Fruit fly (Drosophila melanogaster) whole organism, prepupa: ENCODE measurements around the gene santa-maria.
A peak's percentile ranks its signal among the peaks of the same experiment; 100 is the strongest.

ENCODE experiments used
- CG10631 ChIP-seq: fragments of 200-800 bp; sonication (Bioruptor generic); optimal IDR thresholded peaks from 2 replicates; lab custom pipeline; 2016; ENCODE audit warnings: missing biosample characterization, missing genetic modification characterization
- CG10669 ChIP-seq: fragments of 200-800 bp; sonication (Bioruptor generic); optimal IDR thresholded peaks from 3 replicates; lab custom pipeline; 2018; ENCODE audit warnings: missing biosample characterization, mild to moderate bottlenecking, missing genetic modification characterization, moderate library complexity
- CG11294 ChIP-seq: fragments of 200-800 bp; sonication (Bioruptor generic); IDR thresholded peaks from 2 replicates; pipeline ENCODE4 v1.3.6; 2022; ENCODE audit warnings: missing biosample characterization, missing genetic modification characterization
- CG15336 ChIP-seq: fragments of 200-800 bp; sonication (Bioruptor generic); IDR thresholded peaks from 2 replicates; pipeline ENCODE4 v1.3.6; 2022; ENCODE audit warnings: missing biosample characterization, missing genetic modification characterization
- CG3032 ChIP-seq: fragments of 200-800 bp; optimal IDR thresholded peaks from 2 replicates; lab custom pipeline; 2019; ENCODE audit warnings: missing biosample characterization, mild to moderate bottlenecking, missing genetic modification characterization, moderate library complexity
- CG31627 ChIP-seq: fragments of 200-800 bp; sonication (Bioruptor generic); optimal IDR thresholded peaks from 3 replicates; lab custom pipeline; 2016; ENCODE audit warnings: missing biosample characterization, missing genetic modification characterization
- CG32006 ChIP-seq: fragments of 200-800 bp; sonication (Bioruptor generic); optimal IDR thresholded peaks from 3 replicates; lab custom pipeline; 2017; ENCODE audit warnings: missing biosample characterization, mild to moderate bottlenecking, missing genetic modification characterization
- CG3919 ChIP-seq: fragments of 200-800 bp; sonication (Bioruptor generic); optimal IDR thresholded peaks from 3 replicates; lab custom pipeline; 2016; ENCODE audit warnings: missing biosample characterization, missing genetic modification characterization
- CG6163 ChIP-seq: fragments of 200-800 bp; sonication (Bioruptor generic); IDR thresholded peaks from 3 replicates; pipeline ENCODE4 v1.3.6; 2022; ENCODE audit warnings: missing biosample characterization, missing genetic modification characterization
- CG6276 ChIP-seq: fragments of 200-800 bp; sonication (Bioruptor generic); optimal IDR thresholded peaks from 2 replicates; lab custom pipeline; 2017; ENCODE audit warnings: missing biosample characterization, mild to moderate bottlenecking, missing genetic modification characterization
- CG6792 ChIP-seq: fragments of 200-800 bp; sonication (Bioruptor generic); optimal IDR thresholded peaks from 3 replicates; lab custom pipeline; 2016; ENCODE audit warnings: missing biosample characterization, missing genetic modification characterization
- CG7368 ChIP-seq: fragments of 200-800 bp; sonication (Bioruptor generic); optimal IDR thresholded peaks from 3 replicates; lab custom pipeline; 2016; ENCODE audit warnings: missing biosample characterization, missing genetic modification characterization
- CG8119 ChIP-seq: fragments of 200-800 bp; sonication (Bioruptor generic); IDR thresholded peaks from 3 replicates; pipeline ENCODE4 v1.3.6; 2022; ENCODE audit warnings: missing biosample characterization, missing genetic modification characterization
- CG9139 ChIP-seq: fragments of 200-800 bp; sonication (Bioruptor generic); optimal IDR thresholded peaks from 3 replicates; lab custom pipeline; 2017; ENCODE audit warnings: missing biosample characterization, mild to moderate bottlenecking, missing genetic modification characterization
- Eip75B ChIP-seq: fragments of 200-800 bp; sonication (Bioruptor generic); optimal IDR thresholded peaks from 3 replicates; lab custom pipeline; 2016; ENCODE audit warnings: missing biosample characterization, missing genetic modification characterization
- Eip78C ChIP-seq: fragments of 200-800 bp; sonication (Bioruptor generic); peaks from one replicate; lab custom pipeline; 2016; ENCODE audit warnings: missing biosample characterization, missing genetic modification characterization
- Ets21C ChIP-seq: fragments of 200-800 bp; sonication (Bioruptor generic); optimal IDR thresholded peaks from 3 replicates; lab custom pipeline; 2016; ENCODE audit warnings: missing biosample characterization, missing genetic modification characterization
- Ets96B ChIP-seq: fragments of 200-800 bp; optimal IDR thresholded peaks from 2 replicates; lab custom pipeline; 2019; ENCODE audit warnings: missing biosample characterization, mild to moderate bottlenecking, missing genetic modification characterization, moderate library complexity
- Hr4 ChIP-seq: fragments of 200-800 bp; sonication (Bioruptor generic); optimal IDR thresholded peaks from 3 replicates; lab custom pipeline; 2016; ENCODE audit warnings: missing biosample characterization, missing genetic modification characterization
- Lpt ChIP-seq: fragments of 200-800 bp; sonication (Bioruptor generic); optimal IDR thresholded peaks from 3 replicates; lab custom pipeline; 2016; ENCODE audit warnings: missing biosample characterization, missing genetic modification characterization
- OdsH ChIP-seq: fragments of 200-800 bp; sonication (Bioruptor generic); optimal IDR thresholded peaks from 3 replicates; lab custom pipeline; 2016; ENCODE audit warnings: missing biosample characterization, missing genetic modification characterization
- Sox102F ChIP-seq: fragments of 200-800 bp; sonication (Bioruptor generic); optimal IDR thresholded peaks from 2 replicates; lab custom pipeline; 2016; ENCODE audit warnings: missing biosample characterization, mild to moderate bottlenecking, missing genetic modification characterization
- Sox15 ChIP-seq: fragments of 200-800 bp; sonication (Bioruptor generic); optimal IDR thresholded peaks from 3 replicates; lab custom pipeline; 2016; ENCODE audit warnings: missing biosample characterization, missing genetic modification characterization
- achi ChIP-seq: fragments of 200-800 bp; sonication (Bioruptor generic); optimal IDR thresholded peaks from 3 replicates; lab custom pipeline; 2016; ENCODE audit warnings: missing biosample characterization, missing genetic modification characterization
- acj6 ChIP-seq: fragments of 200-800 bp; sonication (Bioruptor generic); optimal IDR thresholded peaks from 3 replicates; lab custom pipeline; 2016; ENCODE audit warnings: missing biosample characterization, missing genetic modification characterization
- dac ChIP-seq: fragments of 200-800 bp; sonication (Bioruptor generic); optimal IDR thresholded peaks from 2 replicates; lab custom pipeline; 2017; ENCODE audit warnings: missing biosample characterization, mild to moderate bottlenecking, missing genetic modification characterization
- dsx ChIP-seq: fragments of 200-800 bp; optimal IDR thresholded peaks from 3 replicates; lab custom pipeline; 2019; ENCODE audit warnings: missing biosample characterization, mild to moderate bottlenecking, missing genetic modification characterization, moderate library complexity; ENCODE audit not compliant: poor library complexity, severe bottlenecking
- eg ChIP-seq: fragments of 200-800 bp; sonication (Bioruptor generic); IDR thresholded peaks from 3 replicates; pipeline ENCODE4 v1.3.6; 2022; ENCODE audit warnings: missing biosample characterization, missing genetic modification characterization
- esn ChIP-seq: fragments of 200-800 bp; sonication (Bioruptor generic); optimal IDR thresholded peaks from 2 replicates; lab custom pipeline; 2016; ENCODE audit warnings: missing biosample characterization, mild to moderate bottlenecking, missing genetic modification characterization, moderate library complexity
- fd59A ChIP-seq: fragments of 200-800 bp; sonication (Bioruptor generic); optimal IDR thresholded peaks from 2 replicates; lab custom pipeline; 2017; ENCODE audit warnings: missing biosample characterization, mild to moderate bottlenecking, missing genetic modification characterization, missing genetic modification reagents
- fd85E ChIP-seq: fragments of 200-800 bp; sonication (Bioruptor generic); optimal IDR thresholded peaks from 3 replicates; lab custom pipeline; 2016; ENCODE audit warnings: missing biosample characterization, missing genetic modification characterization
- lz ChIP-seq: fragments of 200-800 bp; sonication (Bioruptor generic); optimal IDR thresholded peaks from 3 replicates; lab custom pipeline; 2016; ENCODE audit warnings: missing biosample characterization, missing genetic modification characterization
- pdm3 ChIP-seq: fragments of 200-800 bp; sonication (Bioruptor generic); optimal IDR thresholded peaks from 3 replicates; lab custom pipeline; 2016; ENCODE audit warnings: missing biosample characterization, missing genetic modification characterization
- spab ChIP-seq: fragments of 200-800 bp; sonication (Bioruptor generic); optimal IDR thresholded peaks from 2 replicates; lab custom pipeline; 2017; ENCODE audit warnings: missing biosample characterization, mild to moderate bottlenecking, missing genetic modification characterization, missing genetic modification reagents
- svp ChIP-seq: fragments of 200-800 bp; sonication (Bioruptor generic); peaks from one replicate; lab custom pipeline; 2016; ENCODE audit warnings: missing biosample characterization, missing genetic modification characterization

Gene santa-maria

DNA sequence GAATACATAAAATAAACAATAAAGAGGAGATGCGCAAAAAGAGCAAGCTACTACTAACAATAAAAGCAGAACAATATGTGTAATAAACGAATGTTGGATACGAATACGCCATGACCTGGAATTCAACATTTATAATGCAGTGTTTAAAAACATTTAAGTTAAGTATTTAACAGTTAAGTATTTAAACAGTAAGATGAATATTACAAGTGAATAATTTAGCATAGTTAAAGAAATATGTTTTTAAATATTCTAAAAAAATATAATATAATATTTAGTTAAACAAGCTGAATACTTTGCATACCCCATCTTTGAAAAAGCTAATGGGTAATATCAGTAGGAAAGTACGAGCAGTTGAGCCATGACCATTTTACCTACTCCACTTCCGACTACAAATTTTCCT, 41.5 kb upstream of the santa-maria start:
- TF ChIP-seq Ets96B (tag; lab: Kevin White, UChicago) (peak; percentile 14), fd85E (no peak), CG8119 (GFP tag; lab: Robert Waterston, UW) (peak; percentile 43)

DNA sequence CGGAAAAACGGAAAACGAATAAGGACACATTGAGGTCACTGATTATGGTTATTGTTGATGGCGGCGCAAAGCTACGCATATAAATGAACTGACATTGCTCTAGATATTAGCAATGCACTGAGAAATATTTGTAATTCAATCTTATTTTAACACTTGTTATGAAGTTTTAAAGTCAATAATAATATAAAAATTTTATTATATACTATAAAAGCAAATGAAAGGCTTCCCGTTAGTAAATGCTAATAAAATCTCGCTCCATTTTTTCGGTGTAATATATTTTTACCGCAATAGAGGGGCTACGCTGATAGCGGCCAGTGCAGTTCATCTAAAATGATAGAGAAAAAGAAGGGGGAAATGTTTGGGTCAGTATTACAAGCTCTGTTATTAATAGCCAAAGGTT, 40.9 kb upstream of the santa-maria start:
- TF ChIP-seq CG31627 (GFP tag; lab: Kevin White, UChicago) (no peak), CG15336 (GFP tag; lab: Robert Waterston, UW) (peak; percentile 71), CG7368 (GFP tag; lab: Kevin White, UChicago) (no peak), Lpt (GFP tag; lab: Kevin White, UChicago) (peak; percentile 26), fd59A (GFP tag; lab: Kevin White, UChicago) (no peak), Hr4 (GFP tag; lab: Kevin White, UChicago) (peak; percentile 51), CG32006 (GFP tag; lab: Kevin White, UChicago) (peak; percentile 65), esn (no peak), CG3032 (tag; lab: Kevin White, UChicago) (peak; percentile 19), dac (GFP tag; lab: Kevin White, UChicago) (no peak), lz (GFP tag; lab: Kevin White, UChicago) (no peak), CG10631 (GFP tag; lab: Kevin White, UChicago) (peak; percentile 34), CG8119 (GFP tag; lab: Robert Waterston, UW) (peak; percentile 67), CG6163 (GFP tag; lab: Robert Waterston, UW) (peak; percentile 66), Eip78C (peak; percentile 65), CG11294 (GFP tag; lab: Robert Waterston, UW) (peak; percentile 55), Eip75B (GFP tag; lab: Kevin White, UChicago) (no peak), dsx (GFP tag; lab: Kevin White, UChicago) (no peak), OdsH (GFP tag; lab: Kevin White, UChicago) (peak; percentile 39), CG6276 (GFP tag; lab: Kevin White, UChicago) (peak; percentile 11), acj6 (GFP tag; lab: Kevin White, UChicago) (peak; percentile 17), CG10669 (GFP tag; lab: Kevin White, UChicago) (no peak), svp (GFP tag; lab: Kevin White, UChicago) (peak; percentile 54), Ets96B (tag; lab: Kevin White, UChicago) (peak; percentile 31), Sox102F (GFP tag; lab: Kevin White, UChicago) (no peak), eg (GFP tag; lab: Robert Waterston, UW) (peak; percentile 72), Sox15 (GFP tag; lab: Kevin White, UChicago) (peak; percentile 20), CG9139 (GFP tag; lab: Kevin White, UChicago) (no peak), spab (GFP tag; lab: Kevin White, UChicago) (no peak), CG3919 (GFP tag; lab: Kevin White, UChicago) (peak; percentile 10)
- TF ChIP-seq, all 60 proteins: peak for 18

DNA sequence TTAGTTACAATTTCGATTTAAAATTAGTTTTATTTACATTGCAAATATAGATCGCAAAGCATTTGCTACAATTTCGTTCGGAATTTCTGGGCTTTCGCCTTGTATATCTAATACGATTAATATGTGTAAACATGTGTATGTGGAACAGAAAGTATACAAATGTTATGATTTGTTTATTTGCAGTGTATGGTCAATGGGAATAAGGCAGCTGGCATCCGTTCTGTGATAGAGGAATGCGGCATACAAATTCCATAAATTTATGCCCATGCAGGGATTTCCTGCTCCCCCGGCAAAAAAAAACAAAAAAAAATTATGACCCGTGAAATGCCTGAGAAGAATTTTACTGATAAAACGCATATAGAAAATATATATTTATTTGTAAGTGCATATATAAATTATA, 35.2 kb upstream of the santa-maria start:
- TF ChIP-seq Ets21C, result no peak
- no peak for TF ChIP-seq achi (GFP tag; lab: Kevin White, UChicago)
- no peak for TF ChIP-seq CG6792 (GFP tag; lab: Kevin White, UChicago)
- no peak for TF ChIP-seq CG6163 (GFP tag; lab: Robert Waterston, UW)
- TF ChIP-seq Sox102F (GFP tag; lab: Kevin White, UChicago), result peak; percentile 38
- TF ChIP-seq esn, result peak; percentile 28
- TF ChIP-seq, all 60 proteins: peak for 2

DNA sequence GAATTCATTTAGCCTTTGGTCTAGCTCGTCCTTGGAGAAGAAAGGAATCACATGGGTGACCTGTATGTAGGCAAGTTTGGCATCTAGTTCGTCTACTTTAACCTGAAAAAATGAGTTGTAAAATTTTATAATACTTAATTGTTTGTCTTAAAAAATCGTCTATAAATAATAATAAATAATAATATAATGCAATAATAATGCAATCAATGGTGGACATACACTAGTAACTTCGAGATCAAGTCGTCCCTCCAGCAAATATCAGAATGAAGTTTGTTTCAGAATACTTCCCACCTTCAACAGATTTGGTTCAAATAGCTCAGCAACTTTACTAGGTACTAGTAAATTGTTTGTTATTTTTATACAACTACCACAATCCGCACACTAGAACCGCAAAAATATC, 23.4 kb upstream of the santa-maria start, which contains the start of gene CG6441:
TSS of gene CG6441 (plus strand) at position 301 of the 400 bp plus-strand sequence.
- no peak for TF ChIP-seq pdm3 (GFP tag; lab: Kevin White, UChicago)
- TF ChIP-seq, all 60 proteins: peak for 0
